Worm (Caenorhabditis elegans) whole organism, L3 larva: Measurements from ENCODE around the gene M116.5.

ENCODE experiments used
- R02D3.7 ChIP-seq: fragments of 150-350 bp; optimal IDR thresholded peaks from 2 replicates; lab custom pipeline; 2014; ENCODE audit warnings: missing biosample characterization, missing genetic modification characterization
- ZK546.5 ChIP-seq: sonication (generic microtip); optimal IDR thresholded peaks from 2 replicates; lab custom pipeline; 2017; ENCODE audit warnings: missing biosample characterization, missing genetic modification characterization
- aly-2 ChIP-seq: fragments of 150-350 bp; optimal IDR thresholded peaks from 2 replicates; lab custom pipeline; 2014; ENCODE audit warnings: missing biosample characterization, missing genetic modification characterization
- ama-1 ChIP-seq: fragments of 150-350 bp; optimal IDR thresholded peaks from 2 replicates; lab custom pipeline; 2018
- ceh-16 ChIP-seq: sonication (generic microtip); optimal IDR thresholded peaks from 2 replicates; lab custom pipeline; 2017; ENCODE audit warnings: missing biosample characterization, missing genetic modification characterization
- ceh-9 ChIP-seq: sonication (generic microtip); optimal IDR thresholded peaks from 2 replicates; lab custom pipeline; 2018; ENCODE audit warnings: missing biosample characterization, missing genetic modification characterization
- elt-2 ChIP-seq: sonication (generic microtip); optimal IDR thresholded peaks from 2 replicates; lab custom pipeline; 2016; ENCODE audit warnings: missing genetic modification reagents, mild to moderate bottlenecking, missing genetic modification characterization, missing compliant biosample characterization
- fkh-10 ChIP-seq: sonication (generic microtip); optimal IDR thresholded peaks from 2 replicates; lab custom pipeline; 2017; ENCODE audit warnings: missing biosample characterization, missing genetic modification reagents, missing genetic modification characterization
- fkh-2 ChIP-seq: fragments of 150-350 bp; optimal IDR thresholded peaks from 2 replicates; lab custom pipeline; 2014; ENCODE audit warnings: missing biosample characterization, missing genetic modification reagents, missing genetic modification characterization
- hmg-11 ChIP-seq: sonication (generic microtip); optimal IDR thresholded peaks from 2 replicates; lab custom pipeline; 2016; ENCODE audit warnings: missing genetic modification characterization, missing compliant biosample characterization
- lin-15B ChIP-seq: fragments of 150-350 bp; optimal IDR thresholded peaks from 2 replicates; lab custom pipeline; 2014; ENCODE audit warnings: missing biosample characterization, missing genetic modification characterization
- lsy-12 ChIP-seq: sonication (generic microtip); optimal IDR thresholded peaks from 2 replicates; lab custom pipeline; 2016; ENCODE audit warnings: mild to moderate bottlenecking, missing genetic modification characterization, missing compliant biosample characterization
- nfya-1 ChIP-seq: sonication (generic microtip); optimal IDR thresholded peaks from 2 replicates; lab custom pipeline; 2017; ENCODE audit warnings: missing genetic modification characterization, mild to moderate bottlenecking, missing compliant biosample characterization, antibody characterized with exemption, moderate library complexity; ENCODE audit not compliant: insufficient read depth
- nhr-23 ChIP-seq: fragments of 150-350 bp; optimal IDR thresholded peaks from 2 replicates; lab custom pipeline; 2014; ENCODE audit warnings: missing biosample characterization, missing genetic modification reagents, missing genetic modification characterization
- nhr-28 ChIP-seq: fragments of 150-350 bp; optimal IDR thresholded peaks from 2 replicates; lab custom pipeline; 2014; ENCODE audit warnings: missing biosample characterization, missing genetic modification characterization
- nhr-67 ChIP-seq: fragments of 150-350 bp; optimal IDR thresholded peaks from 2 replicates; lab custom pipeline; 2014; ENCODE audit warnings: missing biosample characterization, missing genetic modification characterization
- pha-4 ChIP-seq: fragments of 150-350 bp; optimal IDR thresholded peaks from 2 replicates; lab custom pipeline; 2014; ENCODE audit warnings: missing biosample characterization, missing genetic modification reagents, missing genetic modification characterization
- pqm-1 ChIP-seq: fragments of 150-350 bp; optimal IDR thresholded peaks from 2 replicates; lab custom pipeline; 2017; ENCODE audit warnings: missing biosample characterization, missing genetic modification characterization, inconsistent platforms
- skn-1 ChIP-seq: fragments of 150-350 bp; optimal IDR thresholded peaks from 2 replicates; lab custom pipeline; 2014; ENCODE audit warnings: missing biosample characterization, missing genetic modification characterization
- zag-1 ChIP-seq: fragments of 150-350 bp; optimal IDR thresholded peaks from 2 replicates; lab custom pipeline; 2014; ENCODE audit warnings: missing biosample characterization, missing genetic modification characterization

Gene M116.5

DNA sequence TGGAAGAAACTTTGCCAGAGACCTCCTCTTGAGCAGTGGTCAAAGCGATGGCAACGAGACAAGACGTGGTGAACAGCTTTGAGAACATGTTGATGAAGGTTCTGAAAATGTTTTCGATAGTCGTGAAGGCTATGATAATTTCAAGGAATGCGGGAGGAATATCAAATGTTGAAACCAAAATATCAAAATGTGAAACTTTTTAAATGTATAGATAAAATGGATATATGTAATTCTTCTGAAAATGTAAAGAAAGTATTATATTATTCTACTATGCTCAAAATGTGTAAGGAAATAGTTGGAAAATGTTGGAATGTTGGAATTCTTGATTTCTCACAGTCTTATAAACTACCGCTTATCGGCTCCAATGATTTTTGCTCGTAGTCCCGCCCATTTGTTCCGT lies 51.7 kb downstream of the M116.5 start, which contains the start of gene D2096.6:
Gene D2096.6, minus strand, starts transcription at position 101 of the 400 bp plus-strand sequence.
- TF ChIP-seq nhr-23 (tag; lab: Kevin White, UChicago), result no peak
- no peak for TF ChIP-seq aly-2
- TF ChIP-seq zag-1 (tag; lab: Kevin White, UChicago), result no peak
- no peak for TF ChIP-seq nhr-67 (tag; lab: Kevin White, UChicago)
- no peak for TF ChIP-seq ZK546.5 (tag; lab: Kevin White, UChicago)
- no peak for TF ChIP-seq fkh-2 (tag; lab: Kevin White, UChicago)
- TF ChIP-seq, all 47 proteins: peak for 0

ce11 chrIV:8367887-8368286 lies 53.0 kb downstream of the M116.5 start:
- TF ChIP-seq lin-15B (tag; lab: Kevin White, UChicago), result no peak
- no peak for TF ChIP-seq ama-1 (lab: Kevin White, UChicago)
- no peak for TF ChIP-seq nfya-1 (tag; lab: Kevin White, UChicago)
- TF ChIP-seq skn-1, result no peak
- no peak for TF ChIP-seq nhr-28 (tag; lab: Kevin White, UChicago)
- no peak for TF ChIP-seq fkh-10 (GFP tag; lab: Kevin White, UChicago)
- TF ChIP-seq ceh-16 (tag; lab: Kevin White, UChicago), result no peak
- TF ChIP-seq R02D3.7 (tag; lab: Kevin White, UChicago), result no peak
- TF ChIP-seq lsy-12 (tag; lab: Kevin White, UChicago), result no peak

DNA sequence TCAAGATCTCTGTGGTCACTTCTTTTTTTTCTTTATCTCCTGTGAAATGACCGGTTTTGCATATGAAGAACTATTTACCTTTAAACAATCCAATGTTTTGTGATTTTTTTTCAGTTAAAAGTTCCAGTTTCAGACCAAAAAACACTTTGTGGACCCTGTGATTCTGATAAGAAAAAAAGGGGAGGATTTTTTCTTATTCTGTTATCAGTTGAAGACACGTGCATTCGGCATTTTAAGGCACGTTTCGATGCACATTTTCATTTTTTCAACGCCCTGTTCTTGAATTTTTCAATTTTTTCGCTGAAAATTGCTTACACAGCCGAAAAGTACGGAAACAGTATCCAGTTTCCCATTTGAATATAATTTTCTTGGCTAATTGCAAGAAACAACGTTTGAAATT lies 54.6 kb downstream of the M116.5 start, which contains the start of gene aagr-1:
Gene aagr-1, plus strand, starts transcription at position 227 of the 400 bp plus-strand sequence.
- TF ChIP-seq nhr-23 (tag; lab: Kevin White, UChicago) (no peak), zag-1 (tag; lab: Kevin White, UChicago) (no peak), R02D3.7 (tag; lab: Kevin White, UChicago) (no peak), ceh-16 (tag; lab: Kevin White, UChicago) (no peak), hmg-11 (tag; lab: Kevin White, UChicago) (no peak), pha-4 (tag; lab: Kevin White, UChicago) (peak; percentile 1), elt-2 (peak; percentile 82), pqm-1 (peak; percentile 75), ceh-9 (tag; lab: Kevin White, UChicago) (no peak)
